Fruit fly (Drosophila melanogaster): Measurements from ENCODE around the gene CG34384.
A peak's percentile ranks its signal among the peaks of the same experiment; 100 is the strongest.

- TF ChIP-seq CG6854 (GFP tag; optimal IDR thresholded peaks at IDR 0.05), result peak; percentile 38
- peak; percentile 96 for TF ChIP-seq svp (GFP tag)
- TF ChIP-seq Sox14 (GFP tag; optimal IDR thresholded peaks at IDR 0.05), result no peak
- no peak for TF ChIP-seq CG3919 (GFP tag; optimal IDR thresholded peaks at IDR 0.05)
- TF ChIP-seq spab (GFP tag; optimal IDR thresholded peaks at IDR 0.05), result no peak
- no peak for TF ChIP-seq pdm3 (GFP tag; optimal IDR thresholded peaks at IDR 0.05)
- TF ChIP-seq topi (GFP tag; optimal IDR thresholded peaks at IDR 0.05), result no peak
- no peak for TF ChIP-seq Hr38 (GFP tag; optimal IDR thresholded peaks at IDR 0.05)
- TF ChIP-seq CG7368 (GFP tag; optimal IDR thresholded peaks at IDR 0.05), result no peak
- TF ChIP-seq acj6 (GFP tag; optimal IDR thresholded peaks at IDR 0.05), result no peak
- TF ChIP-seq CG10669 (GFP tag; optimal IDR thresholded peaks at IDR 0.05), result no peak
- no peak for TF ChIP-seq Hr39 (GFP tag; optimal IDR thresholded peaks at IDR 0.05)
- no peak for TF ChIP-seq Gug (GFP tag; IDR thresholded peaks at IDR 0.05)
- no peak for TF ChIP-seq CG6808 (GFP tag; optimal IDR thresholded peaks at IDR 0.05)
Measured at dm6 chr3R:7886167-7886858, 72.2 kb downstream of the CG34384 start, which contains the start of gene CG17816.

Measured in whole organism, prepupa.